Fruit fly (Drosophila melanogaster): ENCODE measurements around the gene Kah.

DNA sequence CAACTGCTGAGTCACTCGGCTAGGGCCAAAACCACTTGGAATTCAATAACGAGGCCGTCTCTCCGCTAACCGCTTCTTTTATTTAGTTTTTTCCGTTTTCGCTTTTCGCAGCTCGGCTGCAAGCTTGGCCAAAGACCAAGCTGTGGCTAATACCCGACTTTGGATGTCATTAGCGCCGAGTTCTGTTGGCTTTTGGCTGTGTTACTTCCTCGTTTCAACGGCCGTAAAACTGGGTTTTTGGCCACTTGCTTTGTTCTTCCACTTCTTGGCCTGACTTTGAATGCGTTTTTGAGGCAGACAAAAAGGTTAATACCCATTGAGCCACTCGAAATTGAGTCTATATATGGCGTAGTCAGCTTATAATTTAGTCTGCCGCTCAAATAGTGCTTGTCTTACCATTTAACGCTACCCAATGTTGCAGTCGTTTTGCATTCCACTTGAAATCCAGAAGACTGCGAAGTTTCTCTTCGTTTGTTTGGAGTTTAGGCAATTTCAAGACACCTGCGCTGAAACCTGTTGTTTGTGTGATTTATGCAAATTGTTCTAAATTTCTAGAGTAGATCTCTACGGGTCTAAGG lies 12.6 kb upstream of the Kah start:
- TF ChIP-seq Ets98B (GFP tag; IDR thresholded peaks at IDR 0.05) (no peak), CG8301 (tag; optimal IDR thresholded peaks at IDR 0.05) (no peak), EcR (GFP tag; optimal IDR thresholded peaks at IDR 0.05) (no peak), CG12605 (GFP tag; IDR thresholded peaks at IDR 0.05) (no peak), D1 (tag; optimal IDR thresholded peaks at IDR 0.05) (no peak), CG14655 (GFP tag; optimal IDR thresholded peaks at IDR 0.05) (no peak), rn (GFP tag; IDR thresholded peaks at IDR 0.05) (no peak), CG9948 (tag; optimal IDR thresholded peaks at IDR 0.05) (no peak), Pif1B (GFP tag; optimal IDR thresholded peaks at IDR 0.05) (no peak), CG8159 (tag; optimal IDR thresholded peaks at IDR 0.05) (no peak), Pif1A (GFP tag; optimal IDR thresholded peaks at IDR 0.05) (no peak)
